Worm (Caenorhabditis elegans) whole organism, L4 larva: ENCODE measurements around the gene T01G6.10.

Source experiments
- R02D3.7 ChIP-seq: fragments of 150-350 bp; sonication (generic microtip); optimal IDR thresholded peaks from 3 replicates; lab custom pipeline; 2014; ENCODE audit warnings: missing biosample characterization, missing genetic modification characterization
- ces-1 ChIP-seq: fragments of 150-350 bp; sonication (generic microtip); optimal IDR thresholded peaks from 4 replicates; lab custom pipeline; 2014; ENCODE audit warnings: missing biosample characterization, missing genetic modification reagents, missing genetic modification characterization
- fkh-10 ChIP-seq: fragments of 150-350 bp; optimal IDR thresholded peaks from 2 replicates; lab custom pipeline; 2014; ENCODE audit warnings: missing biosample characterization, missing genetic modification reagents, missing genetic modification characterization
- hmg-1.1 ChIP-seq: fragments of 200-800 bp; sonication (Bioruptor generic); IDR thresholded peaks from 2 replicates; pipeline ENCODE4 v1.3.6; 2022; ENCODE audit warnings: missing genetic modification reagents, missing genetic modification characterization, missing compliant biosample characterization
- pha-4 ChIP-seq, 2 experiments: fragments of 150-350 bp in 1 of 2; fragments of 200-800 bp in 1 of 2; sonication (Bioruptor generic) in 1 of 2; IDR thresholded peaks in 1 of 2; optimal IDR thresholded peaks in 1 of 2; 2 replicates each; pipeline versions ENCODE4 v1.3.6 to Lab custom; 2014 to 2022; ENCODE audit warnings: missing genetic modification characterization in 2 of 2, missing genetic modification reagents in 2 of 2, missing biosample characterization in 1 of 2, missing compliant biosample characterization in 1 of 2
- snpc-4 ChIP-seq: fragments of 150-350 bp; optimal IDR thresholded peaks from 2 replicates; lab custom pipeline; 2014; ENCODE audit warnings: missing biosample characterization, missing genetic modification characterization

DNA sequence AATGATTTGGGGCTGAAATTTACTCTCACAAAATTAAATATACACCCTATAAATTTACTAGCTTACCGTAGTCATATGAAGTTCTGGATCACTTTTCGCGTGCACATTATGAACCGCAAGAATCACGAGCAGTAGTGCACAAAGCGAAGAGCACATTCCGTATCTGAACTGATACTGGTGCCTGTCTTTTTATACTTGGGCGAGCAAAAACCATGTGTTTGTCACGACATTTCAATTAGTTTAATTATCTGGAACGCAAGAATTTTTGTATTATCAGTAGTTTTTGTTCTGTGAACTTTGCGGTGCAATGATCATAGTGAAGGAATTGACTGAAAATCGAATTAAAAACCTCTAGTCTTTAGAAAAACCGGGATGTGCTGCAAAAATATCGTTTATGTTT lies 21.0 kb upstream of the T01G6.10 start, which contains the start of gene lipl-3:
- TF ChIP-seq hmg-1.1: no peak
- no peak for TF ChIP-seq R02D3.7 (tag; lab: Kevin White, UChicago)
- no peak for TF ChIP-seq fkh-10 (GFP tag; lab: Kevin White, UChicago)
- no peak for TF ChIP-seq pha-4 (GFP tag; IDR thresholded peaks at IDR 0.05; lab: Robert Waterston, UW)
- TF ChIP-seq pha-4 (tag; optimal IDR thresholded peaks at IDR 0.05; lab: Kevin White, UChicago): no peak
- TF ChIP-seq snpc-4 (tag; lab: Kevin White, UChicago): no peak
- no peak for TF ChIP-seq ces-1 (GFP tag; lab: Kevin White, UChicago)
